Fruit fly (Drosophila melanogaster) whole organism, embryonic: Measurements from ENCODE around the gene gpp.
A peak's percentile ranks its signal among the peaks of the same experiment; 100 is the strongest.

Source experiments
- CG10267 ChIP-seq: fragments of 200-800 bp; sonication (Bioruptor generic); optimal IDR thresholded peaks from 2 replicates; lab custom pipeline; 2018; ENCODE audit warnings: missing biosample characterization, mild to moderate bottlenecking, missing genetic modification characterization, moderate library complexity
- CG12155 ChIP-seq: fragments of 200-800 bp; sonication (Bioruptor generic); optimal IDR thresholded peaks from 3 replicates; lab custom pipeline; 2016; ENCODE audit warnings: missing biosample characterization, missing genetic modification characterization
- CG13775 ChIP-seq: fragments of 200-800 bp; sonication (Bioruptor generic); optimal IDR thresholded peaks from 3 replicates; lab custom pipeline; 2017; ENCODE audit warnings: missing biosample characterization, mild to moderate bottlenecking, missing genetic modification characterization
- CG14050 ChIP-seq: fragments of 200-800 bp; sonication (Bioruptor generic); IDR thresholded peaks from 3 replicates; pipeline ENCODE4 v1.3.6; 2022; ENCODE audit warnings: missing biosample characterization, missing genetic modification characterization
- CG14441 ChIP-seq: fragments of 200-800 bp; sonication (Bioruptor generic); IDR thresholded peaks from 2 replicates; pipeline ENCODE4 v1.3.6; 2022; ENCODE audit warnings: missing biosample characterization, missing genetic modification characterization
- CG14860 ChIP-seq: fragments of 200-800 bp; sonication (Bioruptor generic); IDR thresholded peaks from 3 replicates; pipeline ENCODE4 v1.3.6; 2022; ENCODE audit warnings: missing biosample characterization, missing genetic modification characterization; ENCODE audit not compliant: partially characterized antibody
- CG15011 ChIP-seq: fragments of 200-800 bp; sonication (Bioruptor generic); optimal IDR thresholded peaks from 3 replicates; lab custom pipeline; 2018; ENCODE audit warnings: missing biosample characterization, mild to moderate bottlenecking, missing genetic modification characterization
- CG15073 ChIP-seq: fragments of 200-800 bp; sonication (Bioruptor generic); optimal IDR thresholded peaks from 2 replicates; lab custom pipeline; 2016; ENCODE audit warnings: missing biosample characterization, missing genetic modification characterization
- CG1647 ChIP-seq: fragments of 200-800 bp; sonication (Bioruptor generic); optimal IDR thresholded peaks from 3 replicates; lab custom pipeline; 2016; ENCODE audit warnings: missing biosample characterization, missing genetic modification characterization
- CG16815 ChIP-seq: fragments of 200-800 bp; sonication (Bioruptor generic); optimal IDR thresholded peaks from 3 replicates; lab custom pipeline; 2017; ENCODE audit warnings: missing biosample characterization, mild to moderate bottlenecking, missing genetic modification characterization
- CG17385 ChIP-seq: fragments of 200-800 bp; sonication (Bioruptor generic); optimal IDR thresholded peaks from 3 replicates; lab custom pipeline; 2018; ENCODE audit warnings: missing biosample characterization, mild to moderate bottlenecking, missing genetic modification characterization
- CG17568 ChIP-seq: fragments of 200-800 bp; sonication (Bioruptor generic); optimal IDR thresholded peaks from 2 replicates; lab custom pipeline; 2018; ENCODE audit warnings: missing biosample characterization, mild to moderate bottlenecking, missing genetic modification characterization, moderate library complexity
- CG2678 ChIP-seq: fragments of 200-800 bp; sonication (Bioruptor generic); optimal IDR thresholded peaks from 3 replicates; lab custom pipeline; 2019; ENCODE audit warnings: missing biosample characterization, mild to moderate bottlenecking, missing genetic modification characterization, moderate library complexity
- CG2875 ChIP-seq: fragments of 200-800 bp; sonication (Bioruptor generic); optimal IDR thresholded peaks from 2 replicates; lab custom pipeline; 2017; ENCODE audit warnings: missing biosample characterization, mild to moderate bottlenecking, missing genetic modification characterization, missing genetic modification reagents
- CG3065 ChIP-seq: fragments of 200-800 bp; sonication (Bioruptor generic); optimal IDR thresholded peaks from 2 replicates; lab custom pipeline; 2016; ENCODE audit warnings: missing biosample characterization, missing genetic modification characterization
- CG5245 ChIP-seq: fragments of 200-800 bp; sonication (Bioruptor generic); optimal IDR thresholded peaks from 3 replicates; lab custom pipeline; 2016; ENCODE audit warnings: missing biosample characterization, missing genetic modification characterization
- CG6689 ChIP-seq: fragments of 200-800 bp; sonication (Bioruptor generic); IDR thresholded peaks from 2 replicates; pipeline ENCODE4 v1.3.6; 2022; ENCODE audit warnings: missing biosample characterization, missing genetic modification characterization
- CG6791 ChIP-seq: fragments of 200-800 bp; sonication (Bioruptor generic); IDR thresholded peaks from 3 replicates; pipeline ENCODE4 v1.3.6; 2022; ENCODE audit warnings: missing biosample characterization, missing genetic modification characterization; ENCODE audit not compliant: partially characterized antibody
- CG7271 ChIP-seq: fragments of 200-800 bp; sonication (Bioruptor generic); optimal IDR thresholded peaks from 2 replicates; lab custom pipeline; 2018; ENCODE audit warnings: missing biosample characterization, mild to moderate bottlenecking, missing genetic modification characterization, moderate library complexity
- CG7786 ChIP-seq: fragments of 200-800 bp; sonication (Bioruptor generic); optimal IDR thresholded peaks from 2 replicates; lab custom pipeline; 2016; ENCODE audit warnings: missing biosample characterization, missing genetic modification characterization
- CoRest ChIP-seq: fragments of 200-800 bp; sonication (Bioruptor generic); optimal IDR thresholded peaks from 3 replicates; lab custom pipeline; 2018; ENCODE audit warnings: missing biosample characterization, mild to moderate bottlenecking, missing genetic modification characterization, moderate library complexity
- D19A ChIP-seq: fragments of 200-800 bp; optimal IDR thresholded peaks from 3 replicates; lab custom pipeline; 2019; ENCODE audit warnings: missing biosample characterization, mild to moderate bottlenecking, missing genetic modification characterization, moderate library complexity
- Drgx ChIP-seq: fragments of 200-800 bp; sonication (Bioruptor generic); IDR thresholded peaks from 2 replicates; pipeline ENCODE4 v1.3.6; 2022; ENCODE audit warnings: missing biosample characterization, missing genetic modification characterization
- GATAe ChIP-seq: fragments of 200-800 bp; sonication (Bioruptor generic); conservative IDR thresholded peaks from 2 replicates; pipeline ENCODE4 v1.3.6; 2022; ENCODE audit warnings: missing biosample characterization, missing genetic modification characterization
- Gug ChIP-seq: fragments of 200-800 bp; sonication (Bioruptor generic); IDR thresholded peaks from 4 replicates; pipeline ENCODE4 v1.3.6; 2022; ENCODE audit warnings: missing biosample characterization, missing genetic modification characterization
- Hey ChIP-seq: fragments of 200-800 bp; sonication (Bioruptor generic); optimal IDR thresholded peaks from 3 replicates; lab custom pipeline; 2018; ENCODE audit warnings: missing biosample characterization, mild to moderate bottlenecking, missing genetic modification characterization
- Oaz ChIP-seq: fragments of 200-800 bp; sonication (Bioruptor generic); IDR thresholded peaks from 2 replicates; pipeline ENCODE4 v1.3.6; 2022; ENCODE audit warnings: missing biosample characterization, missing genetic modification characterization
- Opbp ChIP-seq: fragments of 200-800 bp; sonication (Bioruptor generic); IDR thresholded peaks from 3 replicates; pipeline ENCODE4 v1.3.6; 2022; ENCODE audit warnings: missing biosample characterization, missing genetic modification characterization; ENCODE audit not compliant: partially characterized antibody
- Rfx ChIP-seq: fragments of 200-800 bp; sonication (Bioruptor generic); IDR thresholded peaks from 2 replicates; pipeline ENCODE4 v1.3.6; 2022; ENCODE audit warnings: missing biosample characterization, missing genetic modification characterization
- Xbp1 ChIP-seq: fragments of 200-800 bp; sonication (Bioruptor generic); optimal IDR thresholded peaks from 3 replicates; lab custom pipeline; 2016; ENCODE audit warnings: missing biosample characterization, mild to moderate bottlenecking, missing genetic modification characterization
- bcd ChIP-seq: fragments of 200-800 bp; sonication (Bioruptor generic); optimal IDR thresholded peaks from 2 replicates; lab custom pipeline; 2017; ENCODE audit warnings: missing biosample characterization, mild to moderate bottlenecking, missing genetic modification characterization
- cg ChIP-seq: fragments of 200-800 bp; sonication (Bioruptor generic); optimal IDR thresholded peaks from 3 replicates; lab custom pipeline; 2019; ENCODE audit warnings: missing biosample characterization, mild to moderate bottlenecking, missing genetic modification characterization, moderate library complexity
- crc ChIP-seq: fragments of 200-800 bp; sonication (Bioruptor generic); optimal IDR thresholded peaks from 2 replicates; lab custom pipeline; 2016; ENCODE audit warnings: missing biosample characterization, missing genetic modification characterization
- da ChIP-seq: fragments of 200-800 bp; sonication (Bioruptor generic); optimal IDR thresholded peaks from 2 replicates; lab custom pipeline; 2016; ENCODE audit warnings: missing biosample characterization, missing genetic modification characterization
- fd64A ChIP-seq: fragments of 200-800 bp; sonication (Bioruptor generic); optimal IDR thresholded peaks from 3 replicates; lab custom pipeline; 2018; ENCODE audit warnings: missing biosample characterization, mild to moderate bottlenecking, missing genetic modification characterization
- fru ChIP-seq: fragments of >200 bp; optimal IDR thresholded peaks from 2 replicates; lab custom pipeline; 2017
- gem ChIP-seq: fragments of 200-800 bp; sonication (Bioruptor generic); optimal IDR thresholded peaks from 2 replicates; lab custom pipeline; 2019; ENCODE audit warnings: missing biosample characterization, mild to moderate bottlenecking, missing genetic modification characterization, moderate library complexity
- gsb ChIP-seq: fragments of 200-800 bp; sonication (Bioruptor generic); IDR thresholded peaks from 2 replicates; pipeline ENCODE4 v1.3.6; 2022; ENCODE audit warnings: missing biosample characterization, missing genetic modification characterization
- jing ChIP-seq: fragments of 200-800 bp; sonication (Bioruptor generic); optimal IDR thresholded peaks from 2 replicates; lab custom pipeline; 2018; ENCODE audit warnings: missing biosample characterization, mild to moderate bottlenecking, missing genetic modification characterization
- kni ChIP-seq: fragments of 200-800 bp; sonication (Bioruptor generic); optimal IDR thresholded peaks from 3 replicates; lab custom pipeline; 2017; ENCODE audit warnings: mild to moderate bottlenecking, missing biosample characterization, missing genetic modification reagents, missing genetic modification characterization
- lab ChIP-seq: fragments of 200-800 bp; sonication (Bioruptor generic); optimal IDR thresholded peaks from 3 replicates; lab custom pipeline; 2017; ENCODE audit warnings: missing biosample characterization, missing genetic modification characterization, mild to moderate bottlenecking, moderate library complexity, missing genetic modification reagents
- onecut ChIP-seq: fragments of 200-800 bp; sonication (Bioruptor generic); IDR thresholded peaks from 2 replicates; pipeline ENCODE4 v1.3.6; 2022; ENCODE audit warnings: missing biosample characterization, missing genetic modification characterization
- pb ChIP-seq: fragments of 200-800 bp; sonication (Bioruptor generic); optimal IDR thresholded peaks from 3 replicates; lab custom pipeline; 2016; ENCODE audit warnings: missing biosample characterization, missing genetic modification characterization
- pnt ChIP-seq: fragments of 200-800 bp; sonication (Bioruptor generic); optimal IDR thresholded peaks from 3 replicates; lab custom pipeline; 2016; ENCODE audit warnings: missing biosample characterization, missing genetic modification characterization
- psq ChIP-seq: fragments of 200-800 bp; sonication (Bioruptor generic); optimal IDR thresholded peaks from 2 replicates; lab custom pipeline; 2017; ENCODE audit warnings: missing biosample characterization, missing genetic modification characterization
- sim ChIP-seq: fragments of 200-800 bp; sonication (Bioruptor generic); IDR thresholded peaks from 2 replicates; pipeline ENCODE4 v1.3.6; 2022; ENCODE audit warnings: missing biosample characterization, missing genetic modification characterization
- tio ChIP-seq: fragments of 200-800 bp; sonication (Bioruptor generic); optimal IDR thresholded peaks from 2 replicates; lab custom pipeline; 2017; ENCODE audit warnings: missing biosample characterization, missing genetic modification characterization, inconsistent platforms
- vnd ChIP-seq: fragments of 200-800 bp; sonication (Bioruptor generic); IDR thresholded peaks from 3 replicates; pipeline ENCODE4 v1.3.6; 2022; ENCODE audit warnings: missing biosample characterization, missing genetic modification characterization; ENCODE audit not compliant: partially characterized antibody
- vvl ChIP-seq: fragments of 200-800 bp; sonication (Bioruptor generic); IDR thresholded peaks from 2 replicates; pipeline ENCODE4 v1.3.6; 2022; ENCODE audit warnings: missing biosample characterization, missing genetic modification characterization
- zfh1 ChIP-seq: fragments of 200-800 bp; sonication (Bioruptor generic); IDR thresholded peaks from 3 replicates; pipeline ENCODE4 v1.3.6; 2022; ENCODE audit warnings: missing biosample characterization, missing genetic modification characterization

gpp gene

dm6 chr3R:6400710-6401521 is 5.7 kb upstream of the gpp start (continued):
- TF ChIP-seq CG7271 (no peak), CG6791 (GFP tag; lab: Robert Waterston, UW) (no peak), CG5245 (GFP tag; lab: Kevin White, UChicago) (no peak), CG2875 (GFP tag; lab: Kevin White, UChicago) (peak; percentile 22), lab (GFP tag; lab: Kevin White, UChicago) (peak; percentile 51), gsb (no peak), cg (GFP tag; lab: Kevin White, UChicago) (no peak), da (GFP tag; lab: Kevin White, UChicago) (no peak), CG12155 (GFP tag; lab: Kevin White, UChicago) (no peak), Oaz (GFP tag; lab: Robert Waterston, UW) (no peak), CoRest (tag; lab: Kevin White, UChicago) (no peak), CG15011 (GFP tag; lab: Kevin White, UChicago) (peak; percentile 42), Rfx (0 out of 2 replicates have a peak, but pooled peaks have one; percentile 17), gem (tag; lab: Kevin White, UChicago) (peak; percentile 3), Hey (no peak), CG13775 (no peak), CG10267 (tag; lab: Kevin White, UChicago) (no peak), CG3065 (no peak), crc (no peak), sim (no peak), CG7786 (no peak), fd64A (GFP tag; lab: Kevin White, UChicago) (peak; percentile 39), tio (no peak), Xbp1 (GFP tag; lab: Kevin White, UChicago) (no peak), pnt (GFP tag; lab: Kevin White, UChicago) (no peak), CG15073 (GFP tag; lab: Kevin White, UChicago) (no peak), GATAe (GFP tag; lab: Robert Waterston, UW) (no peak), CG2678 (tag; lab: Kevin White, UChicago) (peak; percentile 51), CG14050 (GFP tag; lab: Robert Waterston, UW) (no peak), CG14860 (GFP tag; lab: Robert Waterston, UW) (no peak), CG14441 (no peak), jing (GFP tag; lab: Kevin White, UChicago) (no peak), vvl (GFP tag; lab: Robert Waterston, UW) (peak; percentile 46; the same call in 1 of the 2 replicates), onecut (GFP tag; lab: Robert Waterston, UW) (no peak; the same call in 1 of the 2 replicates), CG1647 (no peak), kni (peak; percentile 20), fru (no peak), psq (GFP tag; lab: Kevin White, UChicago) (no peak), CG16815 (GFP tag; lab: Kevin White, UChicago) (no peak), Opbp (no peak), Gug (no peak), D19A (tag; lab: Kevin White, UChicago) (no peak), CG6689 (no peak), vnd (no peak), CG17385 (GFP tag; lab: Kevin White, UChicago) (no peak), zfh1 (GFP tag; lab: Robert Waterston, UW) (no peak), bcd (GFP tag; lab: Kevin White, UChicago) (no peak), pb (no peak), Drgx (GFP tag; lab: Robert Waterston, UW) (no peak), CG17568 (GFP tag; lab: Kevin White, UChicago) (peak; percentile 27)
